Fruit fly (Drosophila melanogaster) whole organism, prepupa: ENCODE data around the gene hbt.

Experiments
- CG3032 ChIP-seq: fragments of 200-800 bp; optimal IDR thresholded peaks from 2 replicates; lab custom pipeline; 2019; ENCODE audit warnings: missing biosample characterization, mild to moderate bottlenecking, missing genetic modification characterization, moderate library complexity
- CG8632 ChIP-seq: fragments of 200-800 bp; sonication (Bioruptor generic); optimal IDR thresholded peaks from 3 replicates; lab custom pipeline; 2016; ENCODE audit warnings: missing biosample characterization, missing genetic modification characterization
- eg ChIP-seq: fragments of 200-800 bp; sonication (Bioruptor generic); IDR thresholded peaks from 3 replicates; pipeline ENCODE4 v1.3.6; 2022; ENCODE audit warnings: missing biosample characterization, missing genetic modification characterization
- fd85E ChIP-seq: fragments of 200-800 bp; sonication (Bioruptor generic); optimal IDR thresholded peaks from 3 replicates; lab custom pipeline; 2016; ENCODE audit warnings: missing biosample characterization, missing genetic modification characterization
- svp ChIP-seq: fragments of 200-800 bp; sonication (Bioruptor generic); peaks from one replicate; lab custom pipeline; 2016; ENCODE audit warnings: missing biosample characterization, missing genetic modification characterization

dm6 chr2L:13349237-13349902 is 18.4 kb upstream of the hbt start:
- TF ChIP-seq CG3032 (tag; lab: Kevin White, UChicago) (no peak), fd85E (GFP tag; lab: Kevin White, UChicago) (no peak), svp (GFP tag; lab: Kevin White, UChicago) (no peak), eg (GFP tag; lab: Robert Waterston, UW) (no peak), CG8632 (GFP tag; lab: Kevin White, UChicago) (no peak)
